Fruit fly (Drosophila melanogaster): Measurements from ENCODE around the gene escl.

Gene escl

dm6 chr2L:11970853-11971397 lies 19.8 kb upstream of the escl start (continued):
- no peak for TF ChIP-seq CG11093 (GFP tag; IDR thresholded peaks at IDR 0.05)
- peak; percentile 24 to 28 for TF ChIP-seq Pdp1 (GFP tag; optimal IDR thresholded peaks at IDR 0.05)
- TF ChIP-seq ems (GFP tag; optimal IDR thresholded peaks at IDR 0.05) = no peak
- TF ChIP-seq CG8359 (GFP tag; optimal IDR thresholded peaks at IDR 0.05; ENCODE audit: borderline replicate concordance) = peak; percentile 27
- TF ChIP-seq gem (tag; optimal IDR thresholded peaks at IDR 0.05) = no peak
- TF ChIP-seq CG11560 (tag; IDR thresholded peaks at IDR 0.05) = no peak
- no peak for TF ChIP-seq gcm (GFP tag; optimal IDR thresholded peaks at IDR 0.05)
- no peak for TF ChIP-seq CG17612 (GFP tag; IDR thresholded peaks at IDR 0.05)
- peak; percentile 8 for TF ChIP-seq cg (GFP tag; optimal IDR thresholded peaks at IDR 0.05)
- peak; percentile 7 for TF ChIP-seq nmo (GFP tag; optimal IDR thresholded peaks at IDR 0.05)
- TF ChIP-seq NfI (GFP tag; optimal IDR thresholded peaks at IDR 0.05) = no peak
- no peak for TF ChIP-seq CG4282 (GFP tag; optimal IDR thresholded peaks at IDR 0.05)
- TF ChIP-seq CG18764 (GFP tag; optimal IDR thresholded peaks at IDR 0.05) = no peak
- no peak for TF ChIP-seq CG8388 (GFP tag; optimal IDR thresholded peaks at IDR 0.05)
- TF ChIP-seq CG8089 (GFP tag; optimal IDR thresholded peaks at IDR 0.05) = no peak
- TF ChIP-seq ci (GFP tag; IDR thresholded peaks at IDR 0.05) = peak; percentile 77; the same call in 2 of the 3 replicates
- no peak for TF ChIP-seq Lim3 (GFP tag; IDR thresholded peaks at IDR 0.05)
- no peak for TF ChIP-seq CG3838 (GFP tag; optimal IDR thresholded peaks at IDR 0.05)
- TF ChIP-seq pfk (GFP tag; optimal IDR thresholded peaks at IDR 0.05) = peak; percentile 31
- TF ChIP-seq CG12659 (GFP tag; optimal IDR thresholded peaks at IDR 0.05) = peak; percentile 40
- no peak for TF ChIP-seq CG7372 (GFP tag; IDR thresholded peaks at IDR 0.05)
- no peak for TF ChIP-seq CG15073 (GFP tag; optimal IDR thresholded peaks at IDR 0.05)
- no peak for TF ChIP-seq pan (optimal IDR thresholded peaks at IDR 0.05)
- peak in 1 of 2 experiments; percentile 28 for TF ChIP-seq pan (GFP tag; optimal IDR thresholded peaks at IDR 0.05 in 1 of 2, IDR thresholded peaks at IDR 0.05 in 1 of 2)
- peak; percentile 45 for TF ChIP-seq CG13624 (GFP tag; optimal IDR thresholded peaks at IDR 0.05)
- TF ChIP-seq CG6175 (GFP tag; IDR thresholded peaks at IDR 0.05) = 0 out of 3 replicates have a peak, but pooled peaks have one; percentile 56
- no peak for TF ChIP-seq CG17802 (tag; optimal IDR thresholded peaks at IDR 0.05)
- 0 out of 2 replicates have a peak, but pooled peaks have one; percentile 52 for TF ChIP-seq CG11085 (GFP tag; IDR thresholded peaks at IDR 0.05)
- peak; percentile 35; the same call in 1 of the 2 replicates for TF ChIP-seq sob (GFP tag; IDR thresholded peaks at IDR 0.05)
- TF ChIP-seq CG15696 (tag; optimal IDR thresholded peaks at IDR 0.05) = no peak
- no peak for TF ChIP-seq CG33213 (GFP tag; optimal IDR thresholded peaks at IDR 0.05)
- TF ChIP-seq gcm2 (GFP tag; optimal IDR thresholded peaks at IDR 0.05) = no peak
- no peak for TF ChIP-seq gsb (GFP tag; IDR thresholded peaks at IDR 0.05)
- TF ChIP-seq CG10209 (GFP tag; optimal IDR thresholded peaks at IDR 0.05) = no peak
- TF ChIP-seq CG14050 (GFP tag; IDR thresholded peaks at IDR 0.05) = no peak
- TF ChIP-seq ind (GFP tag; optimal IDR thresholded peaks at IDR 0.05) = no peak
- peak; percentile 5 for TF ChIP-seq bcd (GFP tag; optimal IDR thresholded peaks at IDR 0.05)
- TF ChIP-seq cwo (GFP tag; optimal IDR thresholded peaks at IDR 0.05) = peak; percentile 30
- no peak for TF ChIP-seq CG12155 (GFP tag; optimal IDR thresholded peaks at IDR 0.05)
- TF ChIP-seq onecut (GFP tag; IDR thresholded peaks at IDR 0.05) = peak; percentile 29; the same call in 1 of the 2 replicates
- no peak for TF ChIP-seq twi (tag; optimal IDR thresholded peaks at IDR 0.05)
- TF ChIP-seq zf30C (GFP tag; optimal IDR thresholded peaks at IDR 0.05) = no peak
- TF ChIP-seq zfh2 (GFP tag; optimal IDR thresholded peaks at IDR 0.05) = no peak
- peak; percentile 5 for TF ChIP-seq CG6854 (GFP tag; optimal IDR thresholded peaks at IDR 0.05)
- no peak for TF ChIP-seq Fer3 (tag; optimal IDR thresholded peaks at IDR 0.05)
- no peak; the same call in 1 of the 2 replicates for TF ChIP-seq bowl (GFP tag; IDR thresholded peaks at IDR 0.05)
- no peak for TF ChIP-seq dan (GFP tag; IDR thresholded peaks at IDR 0.05)
- peak; percentile 80 for TF ChIP-seq Med (GFP tag)
- TF ChIP-seq dmrt11E (tag; optimal IDR thresholded peaks at IDR 0.05) = no peak
- TF ChIP-seq Hsf (GFP tag; optimal IDR thresholded peaks at IDR 0.05) = no peak
- peak; percentile 23 for TF ChIP-seq CG12071 (GFP tag; optimal IDR thresholded peaks at IDR 0.05)

All from whole organism, embryonic.